Fruit fly (Drosophila melanogaster): ENCODE data around the gene CG5116.
A peak's percentile ranks its signal among the peaks of the same experiment; 100 is the strongest.

Gene CG5116

DNA sequence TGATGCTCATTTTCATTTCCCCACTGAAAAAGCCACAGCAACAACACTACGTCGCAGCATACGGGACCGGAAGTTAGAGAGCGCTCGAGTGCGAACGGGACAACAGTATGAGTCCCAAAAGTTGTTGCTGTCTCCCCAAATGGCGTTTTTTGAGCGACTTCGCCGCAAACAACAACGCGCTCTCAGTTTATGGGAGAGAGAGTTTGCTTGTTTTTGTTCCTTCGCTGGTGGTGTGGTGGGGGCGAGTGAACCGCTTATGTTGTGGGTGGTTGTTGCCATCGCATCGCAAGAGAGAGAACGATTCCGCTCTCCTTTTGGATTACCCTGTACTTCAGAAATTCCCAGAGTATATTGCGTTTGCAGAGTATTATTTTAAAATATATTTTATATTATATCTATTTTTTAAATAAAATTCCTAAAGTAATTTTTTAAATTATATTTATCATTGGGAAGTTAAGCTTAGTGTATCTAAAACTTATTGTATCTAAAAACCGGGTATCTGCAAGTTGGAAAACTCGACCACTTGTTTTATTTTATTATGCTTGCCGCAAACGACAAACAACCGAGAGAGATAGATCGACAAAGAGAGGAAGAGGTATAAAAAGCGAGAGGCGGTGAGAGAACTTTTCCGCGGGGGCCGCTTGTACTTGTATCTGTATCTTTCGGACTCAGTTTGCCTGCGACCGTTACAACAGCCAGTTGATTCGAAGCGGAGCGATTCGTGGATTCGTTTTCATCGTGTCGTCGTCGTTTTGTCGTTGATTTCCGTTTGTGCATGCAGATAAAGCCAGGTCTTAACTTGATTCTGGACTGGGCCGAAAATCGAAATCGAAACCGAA lies 32.8 kb downstream of the CG5116 start, which contains the start of gene msi (continued):
- TF ChIP-seq Adf1 (GFP tag; IDR thresholded peaks at IDR 0.05), result peak; percentile 90
- no peak for TF ChIP-seq pita (GFP tag; optimal IDR thresholded peaks at IDR 0.05)
- TF ChIP-seq CG6689 (GFP tag; IDR thresholded peaks at IDR 0.05), result peak; percentile 99
- no peak for TF ChIP-seq vnd (GFP tag; IDR thresholded peaks at IDR 0.05; ENCODE audit: partially characterized antibody)
- peak; percentile 98 for TF ChIP-seq Lim3 (GFP tag; IDR thresholded peaks at IDR 0.05)
- peak; percentile 98 for TF ChIP-seq klu (GFP tag; IDR thresholded peaks at IDR 0.05)
- peak; percentile 96 for TF ChIP-seq CG2120 (GFP tag; optimal IDR thresholded peaks at IDR 0.05)
- TF ChIP-seq CG34376 (GFP tag; optimal IDR thresholded peaks at IDR 0.05), result peak; percentile 79
- peak; percentile 99 for TF ChIP-seq Dbx (GFP tag; IDR thresholded peaks at IDR 0.05)
- TF ChIP-seq dm (GFP tag; optimal IDR thresholded peaks at IDR 0.05), result peak; percentile 56
- peak; percentile 81 for TF ChIP-seq bab2 (GFP tag; optimal IDR thresholded peaks at IDR 0.05)
- TF ChIP-seq stc (GFP tag; IDR thresholded peaks at IDR 0.05), result peak; percentile 99
- peak; percentile 99 for TF ChIP-seq CG1602 (GFP tag; optimal IDR thresholded peaks at IDR 0.05)
- peak; percentile 81 for TF ChIP-seq pb (GFP tag; optimal IDR thresholded peaks at IDR 0.05)
- no peak for TF ChIP-seq hth (optimal IDR thresholded peaks at IDR 0.05)
- TF ChIP-seq pho (GFP tag; optimal IDR thresholded peaks at IDR 0.05), result peak; percentile 40
- peak; percentile 22 for TF ChIP-seq ash1 (GFP tag; optimal IDR thresholded peaks at IDR 0.05)
- TF ChIP-seq sqz (GFP tag; optimal IDR thresholded peaks at IDR 0.05), result peak; percentile 98

dm6 chr3R:25517521-25517920 lies 34.6 kb downstream of the CG5116 start:
- TF ChIP-seq kah (GFP tag; optimal IDR thresholded peaks at IDR 0.05) (no peak), sens (GFP tag) (peak; percentile 39), Sox102F (GFP tag; optimal IDR thresholded peaks at IDR 0.05) (no peak), Drgx (GFP tag; IDR thresholded peaks at IDR 0.05) (no peak), grau (tag; optimal IDR thresholded peaks at IDR 0.05) (peak; percentile 13), CG17361 (GFP tag; IDR thresholded peaks at IDR 0.05) (no peak), rib (GFP tag; IDR thresholded peaks at IDR 0.05) (no peak)

dm6 chr3R:25518099-25518567 lies 35.2 kb downstream of the CG5116 start:
- TF ChIP-seq CG6254 (GFP tag; optimal IDR thresholded peaks at IDR 0.05) (no peak), CG11398 (GFP tag; optimal IDR thresholded peaks at IDR 0.05) (no peak), CG15514 (GFP tag; optimal IDR thresholded peaks at IDR 0.05) (no peak), cg (GFP tag; optimal IDR thresholded peaks at IDR 0.05) (no peak), CG9609 (GFP tag; optimal IDR thresholded peaks at IDR 0.05) (no peak), Trl (optimal IDR thresholded peaks at IDR 0.05) (peak; percentile 80 to 83), Trl (GFP tag; optimal IDR thresholded peaks at IDR 0.05) (peak; percentile 5), eve (GFP tag; optimal IDR thresholded peaks at IDR 0.05) (no peak), CG10147 (GFP tag; optimal IDR thresholded peaks at IDR 0.05) (no peak), aop (GFP tag; IDR thresholded peaks at IDR 0.05) (no peak), bsh (GFP tag; optimal IDR thresholded peaks at IDR 0.05) (peak in 1 of 2 experiments; percentile 42), HLH3B (GFP tag; IDR thresholded peaks at IDR 0.05) (no peak), Jarid2 (GFP tag; optimal IDR thresholded peaks at IDR 0.05) (peak; percentile 73), danr (GFP tag; IDR thresholded peaks at IDR 0.05) (no peak), ranshi (GFP tag; IDR thresholded peaks at IDR 0.05) (no peak), Neu2 (GFP tag; optimal IDR thresholded peaks at IDR 0.05; ENCODE audit: borderline replicate concordance) (no peak), Camta (GFP tag; optimal IDR thresholded peaks at IDR 0.05) (no peak), D19A (tag; optimal IDR thresholded peaks at IDR 0.05) (no peak), Asciz (GFP tag; optimal IDR thresholded peaks at IDR 0.05) (no peak), NfI (GFP tag; optimal IDR thresholded peaks at IDR 0.05) (no peak), CG8924 (tag; optimal IDR thresholded peaks at IDR 0.05) (no peak), zen (tag; optimal IDR thresholded peaks at IDR 0.05) (no peak), CG17359 (tag; optimal IDR thresholded peaks at IDR 0.05) (no peak), ap (GFP tag; IDR thresholded peaks at IDR 0.05) (no peak)

Measured in whole organism, embryonic.